Fruit fly (Drosophila melanogaster): ENCODE data around the gene IFT43.

IFT43 gene

dm6 chr2L:12694823-12695420 lies at the start of gene IFT43, which contains the start of gene PICK1:
IFT43 (minus strand) TSS chr2L:12694988.
PICK1 (plus strand) TSS chr2L:12695033.
- TF ChIP-seq noc (tag; optimal IDR thresholded peaks at IDR 0.05): no peak

dm6 chr2L:12721794-12722315 lies 27.1 kb upstream of the IFT43 start, which contains the start of gene Pih1D1:
Pih1D1 (minus strand) TSS chr2L:12721843.
- TF ChIP-seq noc (tag; optimal IDR thresholded peaks at IDR 0.05): peak; percentile 92

DNA sequence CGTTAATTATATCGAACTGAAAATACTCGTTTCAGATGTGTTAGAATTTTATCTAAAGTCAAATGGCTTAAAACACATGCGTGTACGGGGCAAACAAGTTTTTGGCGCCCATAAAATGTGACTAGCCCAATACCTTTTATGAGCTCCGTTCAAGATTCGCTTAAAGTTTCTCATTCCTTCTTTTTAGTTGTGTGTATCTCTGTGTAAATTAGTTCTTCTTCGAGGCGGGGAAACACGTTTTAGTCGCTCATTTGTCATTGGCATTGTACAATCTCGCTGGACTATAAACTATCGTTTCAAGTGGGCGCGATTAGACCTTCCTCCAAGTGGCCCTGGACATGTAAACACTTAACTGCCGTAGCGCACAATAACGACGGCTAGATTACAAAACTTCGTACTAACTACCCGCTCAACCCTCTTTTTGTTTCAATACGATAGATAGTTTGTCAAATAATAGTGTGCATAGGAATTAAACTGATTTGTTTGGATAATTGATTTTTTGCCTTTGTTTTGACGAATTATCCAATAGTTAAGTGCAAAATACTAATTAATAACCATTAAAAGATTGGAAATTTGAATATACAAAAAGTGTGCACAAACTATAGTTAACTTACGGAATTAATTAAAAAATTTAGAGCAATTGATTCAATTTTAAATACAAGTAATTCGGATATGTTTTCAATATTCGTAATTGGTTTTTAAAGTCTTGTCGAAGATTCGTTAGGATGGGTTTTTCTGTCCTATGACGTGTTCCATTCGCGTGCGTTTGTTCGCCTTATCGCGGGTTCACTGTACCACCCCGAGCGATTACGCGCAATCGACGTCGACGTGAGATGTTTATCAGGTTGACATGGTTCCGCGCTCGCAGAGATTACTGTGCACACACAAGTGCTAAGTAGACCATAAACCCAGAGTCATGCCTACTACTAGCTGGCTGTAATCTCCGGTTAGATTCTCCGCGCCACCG lies 25.9 kb upstream of the IFT43 start:
- TF ChIP-seq noc (tag; optimal IDR thresholded peaks at IDR 0.05): peak; percentile 84

dm6 chr2L:12719712-12720429 lies 25.1 kb upstream of the IFT43 start:
- peak; percentile 17 for TF ChIP-seq noc (tag; optimal IDR thresholded peaks at IDR 0.05)

- TF ChIP-seq noc (tag; optimal IDR thresholded peaks at IDR 0.05): peak; percentile 44
Measured at dm6 chr2L:12718437-12719376, 23.9 kb upstream of the IFT43 start, which contains the start of gene MRP. MRP (plus strand) TSS chr2L:12719045.

dm6 chr2L:12712852-12713251 lies 18.1 kb upstream of the IFT43 start, which contains the start of gene CG5787:
CG5787 (minus strand) TSS chr2L:12712952.
- no peak for TF ChIP-seq noc (tag; optimal IDR thresholded peaks at IDR 0.05)

DNA sequence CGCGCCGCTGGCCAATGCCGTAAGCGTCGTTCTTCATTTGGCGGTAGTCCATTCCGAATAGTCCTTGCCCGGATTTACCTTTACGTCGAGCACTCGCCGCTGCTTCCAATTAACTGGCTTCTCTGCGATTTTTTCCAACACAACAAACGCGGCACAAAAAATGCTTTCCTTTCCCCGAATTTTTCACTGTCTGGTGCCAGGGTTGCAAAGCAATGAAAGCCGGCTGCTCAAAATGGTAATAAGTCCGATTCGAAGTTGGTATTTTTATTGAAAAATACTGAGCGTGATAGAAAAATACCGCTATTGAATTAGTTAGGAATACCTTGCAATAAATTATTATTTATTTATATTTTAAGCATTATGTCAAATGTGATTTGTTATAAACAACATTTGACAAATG lies 17.5 kb upstream of the IFT43 start:
- TF ChIP-seq noc (tag; optimal IDR thresholded peaks at IDR 0.05): no peak

DNA sequence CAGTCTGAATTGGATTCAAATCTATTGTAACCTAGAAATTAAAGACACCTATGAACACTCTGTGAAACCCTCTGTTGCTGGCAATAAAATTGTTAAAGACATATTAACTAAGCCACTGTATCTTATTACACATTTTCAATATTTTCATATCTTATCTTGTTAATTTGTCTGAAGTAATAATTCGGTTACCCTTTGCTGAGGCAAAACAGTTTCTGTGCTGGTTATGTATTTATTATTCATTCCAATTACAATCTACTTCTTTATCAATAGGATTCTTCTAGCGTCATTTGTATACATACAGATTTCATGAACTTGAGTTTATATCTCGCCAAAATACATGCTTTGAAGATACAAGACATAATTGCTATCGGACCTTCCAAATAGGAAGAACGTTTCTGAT lies 13.8 kb upstream of the IFT43 start:
- TF ChIP-seq noc (tag; optimal IDR thresholded peaks at IDR 0.05): no peak

DNA sequence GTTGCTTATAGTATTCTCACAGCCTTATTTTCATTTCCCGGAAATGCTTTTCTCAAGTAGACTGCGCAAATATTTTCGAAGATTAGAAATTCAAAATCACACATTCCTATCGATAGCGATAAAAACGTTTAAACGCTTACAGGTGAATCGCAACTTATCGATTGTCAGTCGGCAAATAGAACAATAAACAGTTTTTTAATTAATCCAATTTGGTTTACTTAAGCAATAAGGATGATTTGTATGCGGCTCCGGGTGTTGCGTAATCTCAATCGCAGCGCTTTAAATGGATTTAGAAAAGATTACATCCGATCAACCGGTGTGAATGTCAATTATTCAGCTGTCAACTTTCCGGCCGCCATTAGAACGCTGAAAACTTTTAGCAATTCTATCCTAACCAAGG lies 12.8 kb upstream of the IFT43 start, which contains the start of the genes CG6180 and CG15484:
TSS of gene CG6180 (plus strand) at position 122 of the 400 bp plus-strand sequence.
TSS of gene CG15484 (minus strand) at position 172 of the 400 bp plus-strand sequence.
- TF ChIP-seq noc (tag; optimal IDR thresholded peaks at IDR 0.05): peak; percentile 32

DNA sequence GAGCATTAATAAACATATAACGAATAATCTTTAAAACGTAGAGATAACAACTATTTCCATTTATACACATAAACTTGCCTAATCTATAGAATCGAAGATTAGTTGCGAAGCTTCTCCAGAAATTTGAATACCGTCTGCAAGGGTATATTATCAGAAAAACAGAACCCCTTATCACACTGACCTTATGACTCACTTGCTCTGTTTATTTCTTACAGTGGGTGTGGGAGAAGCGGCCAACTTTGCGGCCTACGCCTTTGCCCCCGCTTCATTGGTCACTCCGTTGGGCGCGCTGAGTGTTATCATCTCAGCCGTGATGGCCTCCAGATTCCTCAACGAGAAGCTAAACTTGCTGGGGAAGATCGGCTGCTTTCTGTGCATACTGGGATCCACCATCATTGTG lies 10.6 kb upstream of the IFT43 start:
- peak; percentile 24 for TF ChIP-seq noc (tag; optimal IDR thresholded peaks at IDR 0.05)

dm6 chr2L:12704418-12704920 lies 9.7 kb upstream of the IFT43 start, which contains the start of the genes CG5776 and spict:
CG5776 (minus strand) TSS chr2L:12704451.
spict (plus strand) TSS chr2L:12704725.
- TF ChIP-seq noc (tag; optimal IDR thresholded peaks at IDR 0.05): peak; percentile 79

- peak; percentile 6 for TF ChIP-seq noc (tag; optimal IDR thresholded peaks at IDR 0.05)
Measured at dm6 chr2L:12701498-12701897, 6.7 kb upstream of the IFT43 start.

DNA sequence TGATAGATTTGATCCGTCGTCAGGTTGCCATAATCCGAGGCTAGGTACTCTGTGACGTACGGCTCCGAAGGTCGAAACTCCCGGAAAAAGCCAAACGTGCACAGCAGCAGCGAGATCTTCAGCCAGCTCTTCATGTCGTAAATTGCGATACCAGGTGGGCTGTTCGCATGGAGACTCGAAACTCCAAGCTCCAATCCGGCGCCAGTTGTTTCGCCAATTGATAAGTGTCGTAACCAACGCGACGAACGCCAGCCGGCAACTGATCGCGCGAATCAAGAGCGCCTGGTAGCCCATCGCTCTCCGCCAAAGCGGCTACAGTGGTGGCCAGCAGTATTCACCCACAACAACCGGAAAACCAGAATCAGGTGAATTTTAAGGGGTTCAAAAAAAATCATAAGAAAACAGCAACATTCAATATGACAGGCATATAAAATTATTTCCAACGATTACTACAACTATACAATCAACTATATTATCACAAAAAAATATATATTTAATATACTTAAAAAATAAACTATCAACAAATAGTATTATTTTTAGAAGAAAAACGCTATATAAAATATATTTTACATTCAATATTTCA lies 5.7 kb upstream of the IFT43 start, which contains the start of gene CG17036:
TSS of gene CG17036 (minus strand) at position 366 of the 583 bp plus-strand sequence.
- peak; percentile 37 for TF ChIP-seq noc (tag; optimal IDR thresholded peaks at IDR 0.05)

- TF ChIP-seq noc (tag; optimal IDR thresholded peaks at IDR 0.05): no peak
Measured at dm6 chr2L:12697223-12697622, 2.4 kb upstream of the IFT43 start, which contains the start of gene CG5781. CG5781 (minus strand) TSS chr2L:12697323.

All from whole organism, larva.